Fruit fly (Drosophila melanogaster) whole organism, embryonic: ENCODE measurements around the gene Jon25Bi.

Experiments
- Abd-B ChIP-seq: fragments of 200-800 bp; sonication (Bioruptor generic); optimal IDR thresholded peaks from 2 replicates; lab custom pipeline; 2018; ENCODE audit warnings: missing biosample characterization, mild to moderate bottlenecking, missing genetic modification characterization, moderate library complexity
- CG10321 ChIP-seq: fragments of 200-800 bp; sonication (Bioruptor generic); IDR thresholded peaks from 2 replicates; pipeline ENCODE4 v1.3.6; 2022; ENCODE audit warnings: missing biosample characterization, missing genetic modification characterization
- CG10366 ChIP-seq: fragments of 200-800 bp; sonication (Bioruptor generic); IDR thresholded peaks from 2 replicates; pipeline ENCODE4 v1.3.6; 2022; ENCODE audit warnings: missing biosample characterization, missing genetic modification characterization
- CG10543 ChIP-seq: fragments of 200-800 bp; sonication (Bioruptor generic); optimal IDR thresholded peaks from 3 replicates; lab custom pipeline; 2017; ENCODE audit warnings: missing biosample characterization, mild to moderate bottlenecking, missing genetic modification characterization, moderate library complexity
- CG11504 ChIP-seq: fragments of 200-800 bp; sonication (Bioruptor generic); optimal IDR thresholded peaks from 3 replicates; lab custom pipeline; 2019; ENCODE audit warnings: missing biosample characterization, mild to moderate bottlenecking, missing genetic modification characterization, moderate library complexity
- CG15601 ChIP-seq: fragments of 200-800 bp; sonication (Bioruptor generic); optimal IDR thresholded peaks from 3 replicates; lab custom pipeline; 2019; ENCODE audit warnings: missing biosample characterization, mild to moderate bottlenecking, missing genetic modification characterization, moderate library complexity
- CG16863 ChIP-seq: fragments of 200-800 bp; sonication (Bioruptor generic); optimal IDR thresholded peaks from 3 replicates; lab custom pipeline; 2016; ENCODE audit warnings: missing biosample characterization, missing genetic modification characterization
- CG17328 ChIP-seq: fragments of 200-800 bp; sonication (Bioruptor generic); IDR thresholded peaks from 2 replicates; pipeline ENCODE4 v1.3.6; 2022; ENCODE audit warnings: missing biosample characterization, missing genetic modification characterization
- CG1832 ChIP-seq: fragments of 200-800 bp; sonication (Bioruptor generic); optimal IDR thresholded peaks from 2 replicates; lab custom pipeline; 2017; ENCODE audit warnings: missing biosample characterization, mild to moderate bottlenecking, missing genetic modification characterization, inconsistent platforms
- CG2199 ChIP-seq: fragments of 200-800 bp; sonication (Bioruptor generic); IDR thresholded peaks from 3 replicates; pipeline ENCODE4 v1.3.6; 2022; ENCODE audit warnings: missing biosample characterization, missing genetic modification characterization
- CG2875 ChIP-seq: fragments of 200-800 bp; sonication (Bioruptor generic); optimal IDR thresholded peaks from 2 replicates; lab custom pipeline; 2017; ENCODE audit warnings: missing biosample characterization, mild to moderate bottlenecking, missing genetic modification characterization, missing genetic modification reagents
- CG31224 ChIP-seq: fragments of 200-800 bp; sonication (Bioruptor generic); IDR thresholded peaks from 2 replicates; pipeline ENCODE4 v1.3.6; 2022; ENCODE audit warnings: missing biosample characterization, missing genetic modification characterization
- CG34422 ChIP-seq: fragments of 200-800 bp; sonication (Bioruptor generic); IDR thresholded peaks from 3 replicates; pipeline ENCODE4 v1.3.6; 2022; ENCODE audit warnings: missing biosample characterization, missing genetic modification characterization
- CG6854 ChIP-seq: fragments of 200-800 bp; sonication (Bioruptor generic); optimal IDR thresholded peaks from 3 replicates; lab custom pipeline; 2017; ENCODE audit warnings: missing biosample characterization, mild to moderate bottlenecking, missing genetic modification characterization
- CG7357 ChIP-seq: fragments of 200-800 bp; sonication (Bioruptor generic); IDR thresholded peaks from 3 replicates; pipeline ENCODE4 v1.3.6; 2022; ENCODE audit warnings: missing biosample characterization, missing genetic modification characterization
- CG7556 ChIP-seq: fragments of 200-800 bp; sonication (Bioruptor generic); optimal IDR thresholded peaks from 2 replicates; lab custom pipeline; 2017; ENCODE audit warnings: missing biosample characterization, mild to moderate bottlenecking, missing genetic modification characterization
- CG7963 ChIP-seq: fragments of 200-800 bp; sonication (Bioruptor generic); IDR thresholded peaks from 3 replicates; pipeline ENCODE4 v1.3.6; 2022; ENCODE audit warnings: missing biosample characterization, missing genetic modification characterization; ENCODE audit not compliant: partially characterized antibody
- CTCF ChIP-seq: fragments of 200-800 bp; sonication (Bioruptor generic); optimal IDR thresholded peaks from 2 replicates; lab custom pipeline; 2017; ENCODE audit warnings: missing biosample characterization, mild to moderate bottlenecking, missing genetic modification characterization, moderate library complexity
- D19A ChIP-seq: fragments of 200-800 bp; optimal IDR thresholded peaks from 3 replicates; lab custom pipeline; 2019; ENCODE audit warnings: missing biosample characterization, mild to moderate bottlenecking, missing genetic modification characterization, moderate library complexity
- E2f2 ChIP-seq: fragments of 200-800 bp; sonication (Bioruptor generic); IDR thresholded peaks from 2 replicates; pipeline ENCODE4 v1.3.6; 2022; ENCODE audit warnings: missing biosample characterization, missing genetic modification characterization
- Max ChIP-seq: fragments of 200-800 bp; sonication (Bioruptor generic); optimal IDR thresholded peaks from 2 replicates; lab custom pipeline; 2016; ENCODE audit warnings: missing biosample characterization, mild to moderate bottlenecking, missing genetic modification characterization
- NfI ChIP-seq: fragments of 200-800 bp; sonication (Bioruptor generic); optimal IDR thresholded peaks from 3 replicates; lab custom pipeline; 2018; ENCODE audit warnings: missing biosample characterization, mild to moderate bottlenecking, missing genetic modification characterization, moderate library complexity
- Trl ChIP-seq, 3 experiments: fragments of >200 bp in 2 of 3; fragments of 200-800 bp in 1 of 3; sonication (Bioruptor generic) in 1 of 3; optimal IDR thresholded peaks; 2 replicates in 1 of 3; 3 replicates in 2 of 3; lab custom pipeline; 2016 to 2017; ENCODE audit warnings: missing biosample characterization in 1 of 3, missing genetic modification characterization in 1 of 3
- al ChIP-seq: fragments of 200-800 bp; sonication (Bioruptor generic); IDR thresholded peaks from 2 replicates; pipeline ENCODE4 v1.3.6; 2022; ENCODE audit warnings: missing biosample characterization, missing genetic modification characterization
- aop ChIP-seq: fragments of 200-800 bp; sonication (Bioruptor generic); IDR thresholded peaks from 2 replicates; pipeline ENCODE4 v1.3.6; 2022; ENCODE audit warnings: missing biosample characterization, missing genetic modification characterization
- ase ChIP-seq: fragments of 200-800 bp; sonication (Bioruptor generic); IDR thresholded peaks from 3 replicates; pipeline ENCODE4 v1.3.6; 2022; ENCODE audit warnings: missing biosample characterization, missing genetic modification characterization
- bab2 ChIP-seq: fragments of 200-800 bp; sonication (Bioruptor generic); optimal IDR thresholded peaks from 2 replicates; lab custom pipeline; 2016; ENCODE audit warnings: missing biosample characterization, missing genetic modification characterization
- cg ChIP-seq: fragments of 200-800 bp; sonication (Bioruptor generic); optimal IDR thresholded peaks from 3 replicates; lab custom pipeline; 2019; ENCODE audit warnings: missing biosample characterization, mild to moderate bottlenecking, missing genetic modification characterization, moderate library complexity
- chif ChIP-seq, 2 experiments: fragments of 200-800 bp; sonication (Bioruptor generic); optimal IDR thresholded peaks; 3 replicates each; lab custom pipeline; 2016; ENCODE audit warnings: missing biosample characterization in 2 of 2, missing genetic modification characterization in 2 of 2
- ci ChIP-seq: fragments of 200-800 bp; sonication (Bioruptor generic); IDR thresholded peaks from 3 replicates; pipeline ENCODE4 v1.3.6; 2022; ENCODE audit warnings: missing biosample characterization, missing genetic modification characterization
- da ChIP-seq: fragments of 200-800 bp; sonication (Bioruptor generic); optimal IDR thresholded peaks from 2 replicates; lab custom pipeline; 2016; ENCODE audit warnings: missing biosample characterization, missing genetic modification characterization
- dan ChIP-seq: fragments of 200-800 bp; sonication (Bioruptor generic); IDR thresholded peaks from 2 replicates; pipeline ENCODE4 v1.3.6; 2022; ENCODE audit warnings: missing biosample characterization, missing genetic modification characterization
- exex ChIP-seq: fragments of 200-800 bp; sonication (Bioruptor generic); optimal IDR thresholded peaks from 4 replicates; lab custom pipeline; 2018; ENCODE audit warnings: missing biosample characterization, mild to moderate bottlenecking, missing genetic modification characterization, moderate library complexity
- ftz-f1 ChIP-seq: fragments of 200-800 bp; sonication (Bioruptor generic); optimal IDR thresholded peaks from 2 replicates; lab custom pipeline; 2016; ENCODE audit warnings: missing biosample characterization, missing genetic modification characterization
- gcm2 ChIP-seq: fragments of 200-800 bp; sonication (Bioruptor generic); optimal IDR thresholded peaks from 2 replicates; lab custom pipeline; 2016; ENCODE audit warnings: missing biosample characterization, missing genetic modification characterization
- hkb ChIP-seq, 2 experiments: fragments of 200-800 bp in 1 of 2; fragments of >200 bp in 1 of 2; sonication (Bioruptor generic) in 1 of 2; IDR thresholded peaks in 1 of 2; optimal IDR thresholded peaks in 1 of 2; 2 replicates each; pipeline versions ENCODE4 v1.3.6 to Lab custom; 2017 to 2022; ENCODE audit warnings: missing biosample characterization in 1 of 2, missing genetic modification characterization in 1 of 2
- lola ChIP-seq, 3 experiments: fragments of >200 bp in 2 of 3; fragments of 200-800 bp in 1 of 3; sonication (Bioruptor generic) in 1 of 3; optimal IDR thresholded peaks; 2 replicates each; lab custom pipeline; 2017 to 2019; ENCODE audit warnings: missing biosample characterization in 3 of 3, missing genetic modification characterization in 3 of 3, mild to moderate bottlenecking in 1 of 3, moderate library complexity in 1 of 3
- lov ChIP-seq, 2 experiments: fragments of 200-800 bp in 1 of 2; fragments of >200 bp in 1 of 2; sonication (Bioruptor generic) in 1 of 2; IDR thresholded peaks in 1 of 2; optimal IDR thresholded peaks in 1 of 2; 2 replicates in 1 of 2; 3 replicates in 1 of 2; pipeline versions ENCODE4 v1.3.6 to Lab custom; 2017 to 2022; ENCODE audit warnings: missing biosample characterization in 1 of 2, missing genetic modification characterization in 1 of 2
- pfk ChIP-seq: fragments of 200-800 bp; sonication (Bioruptor generic); optimal IDR thresholded peaks from 2 replicates; lab custom pipeline; 2018; ENCODE audit warnings: missing biosample characterization, mild to moderate bottlenecking, missing genetic modification characterization, moderate library complexity
- pros ChIP-seq: fragments of 200-800 bp; sonication (Bioruptor generic); optimal IDR thresholded peaks from 3 replicates; lab custom pipeline; 2019; ENCODE audit warnings: missing biosample characterization, mild to moderate bottlenecking, missing genetic modification characterization, moderate library complexity
- sqz ChIP-seq: fragments of 200-800 bp; sonication (Bioruptor generic); optimal IDR thresholded peaks from 3 replicates; lab custom pipeline; 2018; ENCODE audit warnings: missing biosample characterization, mild to moderate bottlenecking, missing genetic modification characterization
- sr ChIP-seq: fragments of 200-800 bp; sonication (Bioruptor generic); IDR thresholded peaks from 3 replicates; pipeline ENCODE4 v1.3.6; 2022; ENCODE audit warnings: missing biosample characterization, missing genetic modification characterization
- stc ChIP-seq: fragments of 200-800 bp; sonication (Bioruptor generic); IDR thresholded peaks from 2 replicates; pipeline ENCODE4 v1.3.6; 2022; ENCODE audit warnings: missing biosample characterization, missing genetic modification characterization
- tin ChIP-seq: fragments of 200-800 bp; sonication (Bioruptor generic); optimal IDR thresholded peaks from 3 replicates; lab custom pipeline; 2016; ENCODE audit warnings: missing biosample characterization, missing genetic modification characterization
- wor ChIP-seq: fragments of 200-800 bp; sonication (Bioruptor generic); IDR thresholded peaks from 2 replicates; pipeline ENCODE4 v1.3.6; 2022; ENCODE audit warnings: missing biosample characterization, missing genetic modification characterization

Jon25Bi gene

DNA sequence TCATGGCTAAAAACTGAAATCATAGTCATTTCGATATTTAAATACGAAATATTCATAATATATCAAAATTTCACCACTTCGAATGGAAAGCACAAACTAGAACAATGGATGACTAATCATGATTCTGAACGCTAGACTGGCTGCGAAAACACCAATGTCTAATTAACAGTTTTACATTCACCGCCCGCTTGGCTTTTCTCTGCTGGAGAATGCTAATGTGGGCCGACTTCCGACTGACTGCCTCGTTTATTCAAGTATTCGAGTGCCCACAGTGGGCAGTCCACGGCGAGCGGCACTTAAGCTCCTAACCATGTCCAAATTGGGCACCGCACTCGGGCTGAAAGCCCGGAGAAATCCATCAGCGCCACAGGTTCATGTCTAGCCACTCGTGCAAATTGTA, 47.1 kb upstream of the Jon25Bi start (continued):
- TF ChIP-seq sqz (GFP tag; lab: Kevin White, UChicago) (no peak), da (GFP tag; lab: Kevin White, UChicago) (no peak), CG15601 (no peak), D19A (no peak), cg (GFP tag; lab: Kevin White, UChicago) (no peak), CG7357 (GFP tag; lab: Robert Waterston, UW) (no peak)

DNA sequence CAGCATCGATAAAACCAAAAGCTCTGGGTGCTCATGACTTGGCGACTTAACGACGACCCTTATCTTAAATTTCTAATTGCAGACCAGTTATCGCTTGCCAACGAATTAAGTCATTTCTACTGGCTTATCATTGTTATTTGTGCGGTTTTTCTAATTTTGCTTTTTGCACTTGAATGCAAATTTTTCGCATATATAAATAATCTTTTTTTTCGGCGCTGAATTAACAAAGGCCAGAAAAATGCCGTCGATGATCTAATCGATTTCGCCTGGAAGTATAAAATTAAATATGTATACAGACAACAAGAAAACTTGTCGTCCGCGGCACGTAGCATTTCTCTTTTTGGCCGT, 46.6 kb upstream of the Jon25Bi start:
- TF ChIP-seq Trl (optimal IDR thresholded peaks at IDR 0.05; lab: Kevin White, UChicago): peak in 1 of 2 experiments; percentile 3
- no peak for TF ChIP-seq Trl (GFP tag; optimal IDR thresholded peaks at IDR 0.05; lab: Kevin White, UChicago)
- TF ChIP-seq exex (tag; lab: Kevin White, UChicago): peak; percentile 21
- TF ChIP-seq CG6854: no peak

DNA sequence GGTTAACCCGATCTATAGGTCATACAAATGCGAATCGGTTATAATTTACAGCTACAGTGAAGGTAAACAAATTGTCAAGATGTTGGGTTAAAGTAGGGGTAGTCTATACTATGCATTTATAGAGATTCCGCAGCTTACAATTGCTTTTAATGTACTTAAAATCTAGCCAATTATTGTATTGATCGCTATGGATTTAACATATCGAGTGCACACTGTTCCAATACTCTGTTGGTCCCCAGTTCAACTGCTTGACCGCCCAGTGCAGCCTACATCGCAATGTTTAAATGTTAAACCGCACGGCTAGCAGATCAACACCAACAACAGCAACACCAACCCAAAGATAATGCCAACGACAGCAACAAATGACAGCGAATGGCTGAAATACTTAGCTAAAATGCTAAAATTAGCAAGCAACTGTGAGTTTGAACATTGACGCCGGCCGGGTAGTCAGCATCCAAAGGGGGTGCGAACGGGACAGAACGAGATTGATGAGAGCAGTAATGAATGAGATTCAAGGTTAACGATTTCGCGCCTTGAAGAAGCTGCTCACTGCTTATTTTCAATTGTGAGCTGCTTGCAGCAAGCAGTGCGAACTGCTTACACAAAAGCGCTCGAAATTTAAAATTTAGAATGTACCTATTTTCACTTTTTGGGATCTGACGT, 46.1 kb upstream of the Jon25Bi start:
- peak; percentile 33 for TF ChIP-seq CTCF (GFP tag; lab: Kevin White, UChicago)
- TF ChIP-seq CG10321 (GFP tag; lab: Robert Waterston, UW): peak; percentile 75
- no peak; the same call in 1 of the 2 replicates for TF ChIP-seq stc (GFP tag; lab: Robert Waterston, UW)
- TF ChIP-seq gcm2 (GFP tag; lab: Kevin White, UChicago): no peak
- TF ChIP-seq tin (GFP tag; lab: Kevin White, UChicago): no peak
- no peak for TF ChIP-seq pfk (GFP tag; lab: Kevin White, UChicago)
- 0 out of 2 replicates have a peak, but pooled peaks have one; percentile 43 for TF ChIP-seq aop
- TF ChIP-seq CG10543 (GFP tag; lab: Kevin White, UChicago): peak; percentile 64
- no peak for TF ChIP-seq CG16863
- peak; percentile 50 for TF ChIP-seq CG1832 (GFP tag; lab: Kevin White, UChicago)
- TF ChIP-seq Trl (optimal IDR thresholded peaks at IDR 0.05; lab: Kevin White, UChicago): peak in 1 of 2 experiments; percentile 29
- peak; percentile 41 for TF ChIP-seq Trl (GFP tag; optimal IDR thresholded peaks at IDR 0.05; lab: Kevin White, UChicago)
- TF ChIP-seq lov (optimal IDR thresholded peaks at IDR 0.05; lab: Kevin White, UChicago): no peak
- peak; percentile 73; the same call in 2 of the 3 replicates for TF ChIP-seq lov (GFP tag; IDR thresholded peaks at IDR 0.05; lab: Robert Waterston, UW)
- TF ChIP-seq CG2199 (GFP tag; lab: Robert Waterston, UW): peak; percentile 93
- peak; percentile 77 for TF ChIP-seq ci (GFP tag; lab: Robert Waterston, UW)
- peak; percentile 65 for TF ChIP-seq pros (GFP tag; lab: Kevin White, UChicago)
- TF ChIP-seq hkb (optimal IDR thresholded peaks at IDR 0.05; lab: Kevin White, UChicago): peak; percentile 41
- TF ChIP-seq hkb (GFP tag; IDR thresholded peaks at IDR 0.05; lab: Robert Waterston, UW): no peak
- no peak for TF ChIP-seq chif (GFP tag; optimal IDR thresholded peaks at IDR 0.05; lab: Kevin White, UChicago)
- peak; percentile 64 for TF ChIP-seq CG17328 (GFP tag; lab: Robert Waterston, UW)
- 0 out of 3 replicates have a peak, but pooled peaks have one; percentile 7 for TF ChIP-seq sr
- TF ChIP-seq ase: peak; percentile 44; the same call in 2 of the 3 replicates
- 0 out of 2 replicates have a peak, but pooled peaks have one; percentile 12 for TF ChIP-seq wor
- TF ChIP-seq CG7556 (GFP tag; lab: Kevin White, UChicago): no peak
- TF ChIP-seq bab2: no peak
- 0 out of 2 replicates have a peak, but pooled peaks have one; percentile 25 for TF ChIP-seq al (GFP tag; lab: Robert Waterston, UW)
- peak; percentile 66 for TF ChIP-seq dan (GFP tag; lab: Robert Waterston, UW)
- TF ChIP-seq CG11504: no peak
- TF ChIP-seq lola (GFP tag; optimal IDR thresholded peaks at IDR 0.05; lab: Kevin White, UChicago): peak in 1 of 3 experiments; percentile 55
- peak; percentile 72 for TF ChIP-seq Abd-B (GFP tag; lab: Kevin White, UChicago)
- TF ChIP-seq NfI (GFP tag; lab: Kevin White, UChicago): no peak
- TF ChIP-seq E2f2 (GFP tag; lab: Robert Waterston, UW): peak; percentile 94
- TF ChIP-seq CG31224: peak; percentile 15; the same call in 1 of the 2 replicates
- TF ChIP-seq CG7963: 0 out of 3 replicates have a peak, but pooled peaks have one; percentile 31
- peak; percentile 100 for TF ChIP-seq ftz-f1 (GFP tag; lab: Kevin White, UChicago)
- peak; percentile 59; the same call in 1 of the 3 replicates for TF ChIP-seq CG34422 (GFP tag; lab: Robert Waterston, UW)
- peak; percentile 6 for TF ChIP-seq CG2875 (GFP tag; lab: Kevin White, UChicago)
- TF ChIP-seq CG10366 (GFP tag; lab: Robert Waterston, UW): peak; percentile 34
- TF ChIP-seq Max (GFP tag; lab: Kevin White, UChicago): no peak
